Worm (Caenorhabditis elegans): Measurements from ENCODE around the gene nhr-105.
A peak's percentile ranks its signal among the peaks of the same experiment; 100 is the strongest.

Gene nhr-105

DNA sequence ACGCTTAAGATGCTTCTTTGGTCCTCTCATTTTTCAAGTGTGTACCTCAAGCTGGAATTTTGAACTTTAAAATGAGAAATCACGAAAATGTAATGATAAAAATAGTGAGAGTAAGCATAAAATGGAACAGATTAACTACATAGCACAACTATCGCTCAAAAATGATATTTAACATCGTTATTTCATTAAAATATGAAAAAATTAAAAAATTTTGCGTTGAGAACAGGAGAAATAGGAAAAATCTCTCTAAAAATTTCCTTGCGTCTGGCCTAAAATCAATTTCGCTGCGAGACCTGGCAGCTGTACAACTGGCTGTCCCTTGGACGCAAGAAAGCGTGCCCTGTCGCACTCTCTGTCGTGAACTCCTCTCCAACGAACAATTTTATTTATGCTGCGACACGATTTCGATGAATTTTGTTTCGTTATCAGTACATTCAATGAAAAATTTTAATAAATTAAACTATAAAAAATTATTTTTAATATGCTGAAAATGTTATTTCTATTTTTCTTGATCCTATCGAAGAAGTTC, 34.7 kb downstream of the nhr-105 start, which contains the start of gene rps-4 (continued):
- TF ChIP-seq ztf-11 (tag; optimal IDR thresholded peaks at IDR 0.05) (no peak), mdl-1 (tag; optimal IDR thresholded peaks at IDR 0.05) (peak in 1 of 2 experiments; percentile 49)

DNA sequence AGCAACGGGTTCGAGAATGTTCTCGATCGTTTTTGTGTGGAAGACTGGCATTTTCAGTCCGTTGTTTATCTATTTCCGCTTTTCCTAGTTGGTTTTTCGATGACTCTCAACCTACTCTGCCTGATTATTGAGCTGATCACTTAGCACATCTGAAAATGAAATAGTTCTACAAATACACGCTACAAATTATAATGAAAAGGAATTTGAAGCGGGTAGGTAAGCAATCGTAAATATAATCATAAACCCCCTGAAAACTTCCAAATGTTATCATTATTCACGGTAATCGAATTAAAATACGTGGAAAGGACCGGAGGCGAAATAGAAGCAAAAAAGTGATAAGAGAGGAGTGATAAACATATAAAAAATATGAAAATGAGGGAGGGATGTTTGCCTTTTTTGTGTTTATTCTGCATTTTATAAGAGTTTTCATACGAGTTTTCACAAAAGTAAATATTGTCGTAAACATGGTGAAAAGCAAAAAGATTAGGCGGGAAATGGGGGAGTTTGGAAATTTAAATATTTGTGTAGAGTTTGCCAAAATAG, 44.3 kb downstream of the nhr-105 start, which contains the start of gene deb-1:
Gene deb-1 (minus strand): TSS at position 51 of the 543 bp plus-strand sequence.
- TF ChIP-seq fos-1 (tag; optimal IDR thresholded peaks at IDR 0.05) (peak; percentile 44), crh-2 (tag; optimal IDR thresholded peaks at IDR 0.05) (peak; percentile 76), skn-1 (tag; optimal IDR thresholded peaks at IDR 0.05) (no peak), snpc-4 (tag; optimal IDR thresholded peaks at IDR 0.05) (no peak), F13H6.1 (tag; optimal IDR thresholded peaks at IDR 0.05) (no peak)

DNA sequence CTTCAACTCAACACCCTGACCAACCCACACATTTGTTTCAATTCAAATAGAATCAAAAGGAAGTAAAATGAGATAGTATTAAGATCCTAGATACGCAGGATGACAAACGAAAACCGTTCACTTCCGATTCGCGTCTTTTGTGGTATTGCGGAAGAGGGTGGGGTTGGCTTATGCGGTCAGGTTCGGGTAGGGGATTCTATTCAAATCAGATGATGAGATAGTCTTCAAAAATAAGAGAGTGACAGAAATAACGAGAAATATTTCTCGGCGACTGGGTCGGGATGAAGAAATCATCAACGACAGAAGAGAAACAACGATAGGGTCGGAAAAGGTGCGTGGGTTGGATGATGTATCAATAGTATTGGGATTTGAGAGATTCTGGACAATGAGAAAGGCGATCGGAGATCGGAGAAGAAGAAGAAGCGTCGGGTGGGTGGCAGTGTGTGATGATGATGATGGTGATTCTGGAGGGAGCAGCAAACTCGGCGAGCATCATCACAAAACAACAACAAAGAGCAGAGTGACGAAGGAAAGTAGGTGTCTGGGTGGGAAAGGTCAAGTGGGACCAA, 45.5 kb downstream of the nhr-105 start:
- TF ChIP-seq F13H6.1 (tag; optimal IDR thresholded peaks at IDR 0.05): peak; percentile 49
- peak; percentile 25 for TF ChIP-seq nhr-129 (tag; optimal IDR thresholded peaks at IDR 0.05)
- no peak for TF ChIP-seq gmeb-1 (tag; optimal IDR thresholded peaks at IDR 0.05)
- peak; percentile 31 for TF ChIP-seq C34F6.9 (tag; optimal IDR thresholded peaks at IDR 0.05)
- peak; percentile 28 for TF ChIP-seq sma-9 (GFP tag; optimal IDR thresholded peaks at IDR 0.05)
- no peak for TF ChIP-seq sma-9 (tag; optimal IDR thresholded peaks at IDR 0.05)
- TF ChIP-seq elt-1 (tag; optimal IDR thresholded peaks at IDR 0.05): no peak
- TF ChIP-seq unc-62 (GFP tag; optimal IDR thresholded peaks at IDR 0.05): no peak
- peak; percentile 25 for TF ChIP-seq nhr-21 (tag; optimal IDR thresholded peaks at IDR 0.05)
- no peak for TF ChIP-seq nhr-25 (tag; optimal IDR thresholded peaks at IDR 0.05)
- TF ChIP-seq blmp-1 (tag; optimal IDR thresholded peaks at IDR 0.05; ENCODE audit: insufficient read depth): peak; percentile 27
- peak in 1 of 2 experiments; percentile 15 for TF ChIP-seq lsy-2 (tag; optimal IDR thresholded peaks at IDR 0.05)
- no peak for TF ChIP-seq fos-1 (tag; optimal IDR thresholded peaks at IDR 0.05)

DNA sequence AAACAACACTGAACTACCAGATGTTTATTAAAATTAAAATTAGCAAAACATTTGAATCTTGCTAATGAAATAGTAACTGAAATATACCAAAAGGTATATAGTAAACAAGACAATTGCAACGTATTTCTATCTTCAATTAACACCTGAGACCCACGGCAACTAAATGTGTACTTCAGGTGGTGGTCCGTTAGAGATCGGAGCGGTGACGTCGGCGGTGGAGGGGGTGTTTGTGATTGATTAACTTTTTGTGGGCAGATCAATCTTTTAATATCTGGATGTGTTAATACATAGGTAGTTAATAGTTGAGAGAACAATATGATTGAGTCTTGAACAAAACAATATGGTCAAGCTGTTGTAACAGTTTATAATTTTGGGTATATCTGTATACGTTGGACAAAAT, 46.1 kb downstream of the nhr-105 start:
- TF ChIP-seq sma-9 (GFP tag; optimal IDR thresholded peaks at IDR 0.05) (peak; percentile 72), sma-9 (tag; optimal IDR thresholded peaks at IDR 0.05) (no peak), mdl-1 (tag; optimal IDR thresholded peaks at IDR 0.05) (no peak)

DNA sequence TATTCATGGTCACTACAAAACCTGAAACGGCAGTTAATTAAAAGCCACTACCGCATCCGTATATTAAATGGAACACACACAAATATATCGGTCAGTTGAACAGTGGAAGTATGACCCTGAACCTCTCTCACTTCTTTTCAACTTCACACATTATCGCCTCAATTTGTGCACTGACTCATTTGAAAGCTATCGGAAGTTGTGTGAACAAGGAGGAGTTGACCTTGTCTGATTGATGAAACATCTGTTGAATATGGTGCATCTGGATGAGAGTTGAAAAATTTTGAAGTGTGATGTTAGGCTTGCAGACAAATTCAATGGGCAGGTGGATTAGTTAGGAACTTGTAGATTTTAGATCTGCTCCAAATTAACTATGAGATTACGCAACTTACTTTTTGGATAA, 47.5 kb downstream of the nhr-105 start:
- no peak for TF ChIP-seq ztf-4 (tag; optimal IDR thresholded peaks at IDR 0.05)
- TF ChIP-seq aly-2 (tag; optimal IDR thresholded peaks at IDR 0.05): no peak
- TF ChIP-seq nhr-6 (tag; optimal IDR thresholded peaks at IDR 0.05): no peak
- TF ChIP-seq ZK546.5 (tag; optimal IDR thresholded peaks at IDR 0.05): no peak
- TF ChIP-seq mab-5 (tag; optimal IDR thresholded peaks at IDR 0.05): no peak
- TF ChIP-seq nhr-11 (tag; optimal IDR thresholded peaks at IDR 0.05): no peak
- no peak for TF ChIP-seq zag-1 (tag; optimal IDR thresholded peaks at IDR 0.05)
- TF ChIP-seq nhr-129 (tag; optimal IDR thresholded peaks at IDR 0.05): no peak
- no peak for TF ChIP-seq lin-39 (tag; optimal IDR thresholded peaks at IDR 0.05)
- TF ChIP-seq ztf-11 (tag; optimal IDR thresholded peaks at IDR 0.05): no peak
- no peak for TF ChIP-seq nhr-23 (tag; optimal IDR thresholded peaks at IDR 0.05)
- no peak for TF ChIP-seq F13H6.1 (tag; optimal IDR thresholded peaks at IDR 0.05)
- TF ChIP-seq ama-1 (optimal IDR thresholded peaks at IDR 0.05): no peak
- TF ChIP-seq alr-1 (tag; optimal IDR thresholded peaks at IDR 0.05): no peak
- no peak for TF ChIP-seq mdl-1 (tag; optimal IDR thresholded peaks at IDR 0.05)

DNA sequence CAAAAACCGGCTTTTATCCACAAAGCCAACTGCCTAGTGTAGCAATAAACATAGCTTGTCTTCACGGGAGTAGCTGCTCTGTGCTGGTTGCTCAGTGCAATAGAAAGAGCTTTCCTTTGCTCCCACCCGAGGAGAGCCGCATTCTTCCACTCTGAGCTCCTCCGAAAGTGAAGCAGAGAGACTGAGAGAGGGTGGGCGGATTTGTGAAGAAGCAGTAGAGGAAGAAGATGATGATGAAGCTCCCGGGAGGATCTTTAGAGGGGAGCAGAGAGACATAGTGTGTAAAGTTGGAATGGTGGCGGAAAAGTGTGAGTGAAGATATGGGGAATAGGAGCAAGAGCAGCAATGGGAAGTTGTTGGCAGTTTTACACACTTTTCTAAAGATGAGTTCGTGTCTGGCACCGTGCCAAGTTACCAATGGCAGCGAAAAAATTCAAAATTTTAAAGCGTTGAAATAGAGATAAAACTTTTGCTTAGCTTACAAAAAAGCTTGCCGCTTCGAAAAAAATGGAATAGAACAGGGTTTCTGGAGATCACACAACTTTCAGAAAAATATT, 48.6 kb downstream of the nhr-105 start, which contains the start of gene ZC477.4:
Gene ZC477.4 (minus strand): TSS at position 276 of the 557 bp plus-strand sequence.
- no peak for TF ChIP-seq crh-2 (tag; optimal IDR thresholded peaks at IDR 0.05)
- peak; percentile 48 for TF ChIP-seq sma-9 (GFP tag; optimal IDR thresholded peaks at IDR 0.05)
- no peak for TF ChIP-seq sma-9 (tag; optimal IDR thresholded peaks at IDR 0.05)
- peak; percentile 74 for TF ChIP-seq F13H6.1 (tag; optimal IDR thresholded peaks at IDR 0.05)
- TF ChIP-seq nhr-129 (tag; optimal IDR thresholded peaks at IDR 0.05): peak; percentile 67
- TF ChIP-seq unc-55 (GFP tag; optimal IDR thresholded peaks at IDR 0.05): no peak
- peak; percentile 41 for TF ChIP-seq C34F6.9 (tag; optimal IDR thresholded peaks at IDR 0.05)
- no peak for TF ChIP-seq zag-1 (tag; optimal IDR thresholded peaks at IDR 0.05)
- no peak for TF ChIP-seq blmp-1 (tag; optimal IDR thresholded peaks at IDR 0.05; ENCODE audit: insufficient read depth)

Data from whole organism, L2 larva.